Worm (Caenorhabditis elegans) whole organism, L4 larva: Measurements from ENCODE around the gene T03F6.4.

ENCODE experiments used
- F10B5.3 ChIP-seq: sonication (generic microtip); optimal IDR thresholded peaks from 2 replicates; lab custom pipeline; 2016; ENCODE audit warnings: mild to moderate bottlenecking, missing genetic modification characterization, missing compliant biosample characterization
- F26F4.8 ChIP-seq: fragments of 200-800 bp; sonication (Bioruptor generic); conservative IDR thresholded peaks from 2 replicates; pipeline ENCODE4 v1.3.6; 2022; ENCODE audit warnings: missing genetic modification characterization, missing compliant biosample characterization
- F37D6.2 ChIP-seq: sonication (generic microtip); optimal IDR thresholded peaks from 2 replicates; lab custom pipeline; 2016; ENCODE audit warnings: mild to moderate bottlenecking, missing genetic modification characterization, missing compliant biosample characterization
- F49E8.2 ChIP-seq: sonication (generic microtip); optimal IDR thresholded peaks from 2 replicates; lab custom pipeline; 2016; ENCODE audit warnings: missing compliant biosample characterization, mild to moderate bottlenecking, missing genetic modification characterization, borderline replicate concordance
- T20F7.1 ChIP-seq: fragments of 200-800 bp; sonication (Bioruptor generic); optimal IDR thresholded peaks from 2 replicates; lab custom pipeline; 2018; ENCODE audit warnings: mild to moderate bottlenecking, missing genetic modification characterization, missing compliant biosample characterization
- Y5F2A.4 ChIP-seq: fragments of 200-800 bp; sonication (Bioruptor generic); optimal IDR thresholded peaks from 2 replicates; lab custom pipeline; 2018; ENCODE audit warnings: mild to moderate bottlenecking, missing genetic modification characterization, missing compliant biosample characterization
- Y75B8A.6 ChIP-seq: fragments of 200-800 bp; sonication (Bioruptor generic); IDR thresholded peaks from 2 replicates; pipeline ENCODE4 v1.3.6; 2022; ENCODE audit warnings: missing genetic modification reagents, missing genetic modification characterization, missing compliant biosample characterization
- aly-2 ChIP-seq: sonication (generic microtip); optimal IDR thresholded peaks from 2 replicates; lab custom pipeline; 2018; ENCODE audit warnings: missing biosample characterization, missing genetic modification characterization
- arid-1 ChIP-seq: fragments of 200-800 bp; sonication (Bioruptor generic); conservative IDR thresholded peaks from 2 replicates; pipeline ENCODE4 v1.3.6; 2022; ENCODE audit warnings: missing genetic modification reagents, missing genetic modification characterization, missing compliant biosample characterization
- ceh-44 ChIP-seq: fragments of 200-800 bp; sonication (Bioruptor generic); IDR thresholded peaks from 2 replicates; pipeline ENCODE4 v1.3.6; 2022; ENCODE audit warnings: missing genetic modification reagents, missing genetic modification characterization, missing compliant biosample characterization
- ceh-62 ChIP-seq: sonication (generic microtip); optimal IDR thresholded peaks from 2 replicates; lab custom pipeline; 2017; ENCODE audit warnings: missing biosample characterization, missing genetic modification characterization
- ceh-82 ChIP-seq: sonication (generic microtip); optimal IDR thresholded peaks from 2 replicates; lab custom pipeline; 2017; ENCODE audit warnings: missing biosample characterization, missing genetic modification characterization
- cey-2 ChIP-seq: sonication (generic microtip); optimal IDR thresholded peaks from 3 replicates; lab custom pipeline; 2017; ENCODE audit warnings: missing genetic modification characterization, mild to moderate bottlenecking, missing compliant biosample characterization, antibody characterized with exemption, borderline replicate concordance; ENCODE audit not compliant: insufficient read depth
- ctbp-1 ChIP-seq: fragments of 200-800 bp; sonication (Bioruptor generic); IDR thresholded peaks from 2 replicates; pipeline ENCODE4 v1.3.6; 2022; ENCODE audit warnings: missing genetic modification reagents, missing genetic modification characterization, missing compliant biosample characterization
- daf-12 ChIP-seq: fragments of 150-350 bp; optimal IDR thresholded peaks from 2 replicates; lab custom pipeline; 2014; ENCODE audit warnings: missing biosample characterization, missing genetic modification reagents, missing genetic modification characterization
- dmd-6 ChIP-seq: fragments of 200-800 bp; sonication (Bioruptor generic); IDR thresholded peaks from 2 replicates; pipeline ENCODE4 v1.3.6; 2022; ENCODE audit warnings: missing genetic modification reagents, missing genetic modification characterization, missing compliant biosample characterization
- duxl-1 ChIP-seq: sonication (generic microtip); optimal IDR thresholded peaks from 2 replicates; lab custom pipeline; 2016; ENCODE audit warnings: mild to moderate bottlenecking, missing genetic modification characterization, moderate library complexity, missing compliant biosample characterization; ENCODE audit not compliant: poor library complexity
- dve-1 ChIP-seq: sonication (generic microtip); optimal IDR thresholded peaks from 2 replicates; lab custom pipeline; 2017; ENCODE audit warnings: antibody characterized with exemption, mild to moderate bottlenecking, missing genetic modification characterization, missing compliant biosample characterization; ENCODE audit not compliant: insufficient read depth
- egl-27 ChIP-seq: sonication (generic microtip); optimal IDR thresholded peaks from 3 replicates; lab custom pipeline; 2017; ENCODE audit warnings: missing biosample characterization, missing genetic modification reagents, missing genetic modification characterization
- egl-43 ChIP-seq: fragments of 200-800 bp; sonication (Bioruptor generic); IDR thresholded peaks from 2 replicates; pipeline ENCODE4 v1.3.6; 2022; ENCODE audit warnings: missing genetic modification reagents, missing genetic modification characterization, missing compliant biosample characterization
- gei-8 ChIP-seq: fragments of 200-800 bp; sonication (Bioruptor generic); optimal IDR thresholded peaks from 2 replicates; lab custom pipeline; 2018; ENCODE audit warnings: mild to moderate bottlenecking, missing genetic modification characterization, missing compliant biosample characterization
- hlh-30 ChIP-seq: sonication (generic microtip); optimal IDR thresholded peaks from 2 replicates; lab custom pipeline; 2017; ENCODE audit warnings: antibody characterized with exemption, mild to moderate bottlenecking, missing genetic modification characterization, missing compliant biosample characterization; ENCODE audit not compliant: insufficient read depth
- hmg-1.1 ChIP-seq: fragments of 200-800 bp; sonication (Bioruptor generic); IDR thresholded peaks from 2 replicates; pipeline ENCODE4 v1.3.6; 2022; ENCODE audit warnings: missing genetic modification reagents, missing genetic modification characterization, missing compliant biosample characterization
- lin-1 ChIP-seq: fragments of 200-800 bp; sonication (Bioruptor generic); IDR thresholded peaks from 2 replicates; pipeline ENCODE4 v1.3.6; 2022; ENCODE audit warnings: missing genetic modification reagents, missing genetic modification characterization, missing compliant biosample characterization
- lin-15B ChIP-seq: fragments of 150-350 bp; sonication (generic microtip); optimal IDR thresholded peaks from 3 replicates; lab custom pipeline; 2014; ENCODE audit warnings: missing biosample characterization, missing genetic modification characterization
- lir-3 ChIP-seq: sonication (generic microtip); optimal IDR thresholded peaks from 2 replicates; lab custom pipeline; 2016; ENCODE audit warnings: mild to moderate bottlenecking, missing genetic modification characterization, missing compliant biosample characterization
- lsy-2 ChIP-seq, 2 experiments: fragments of 150-350 bp in 1 of 2; sonication (generic microtip) in 1 of 2; optimal IDR thresholded peaks; 2 replicates each; lab custom pipeline; 2014 to 2017; ENCODE audit warnings: missing biosample characterization in 2 of 2, missing genetic modification characterization in 2 of 2
- madf-9 ChIP-seq: fragments of 200-800 bp; sonication (Bioruptor generic); conservative IDR thresholded peaks from 2 replicates; pipeline ENCODE4 v1.3.6; 2022; ENCODE audit warnings: missing genetic modification reagents, missing genetic modification characterization, missing compliant biosample characterization
- mep-1 ChIP-seq: fragments of 150-350 bp; sonication (generic microtip); optimal IDR thresholded peaks from 3 replicates; lab custom pipeline; 2014; ENCODE audit warnings: missing biosample characterization, missing genetic modification characterization
- mes-2 ChIP-seq: sonication (generic microtip); optimal IDR thresholded peaks from 2 replicates; lab custom pipeline; 2016; ENCODE audit warnings: missing genotype, mild to moderate bottlenecking, missing genetic modification characterization, missing compliant biosample characterization; ENCODE audit not compliant: poor library complexity, severe bottlenecking
- nhr-102 ChIP-seq: sonication (generic microtip); optimal IDR thresholded peaks from 2 replicates; lab custom pipeline; 2016; ENCODE audit warnings: mild to moderate bottlenecking, missing genetic modification characterization, moderate library complexity, missing compliant biosample characterization
- nhr-111 ChIP-seq: fragments of 200-800 bp; sonication (Bioruptor generic); optimal IDR thresholded peaks from 2 replicates; lab custom pipeline; 2018; ENCODE audit warnings: mild to moderate bottlenecking, missing genetic modification characterization, missing compliant biosample characterization
- nhr-237 ChIP-seq: sonication (generic microtip); optimal IDR thresholded peaks from 2 replicates; lab custom pipeline; 2017; ENCODE audit warnings: missing biosample characterization, missing genetic modification characterization
- nhr-41 ChIP-seq: fragments of 200-800 bp; sonication (Bioruptor generic); IDR thresholded peaks from 2 replicates; pipeline ENCODE4 v1.3.6; 2022; ENCODE audit warnings: missing genetic modification reagents, missing genetic modification characterization, missing compliant biosample characterization
- php-3 ChIP-seq: fragments of 200-800 bp; sonication (Bioruptor generic); IDR thresholded peaks from 2 replicates; pipeline ENCODE4 v1.3.6; 2022; ENCODE audit warnings: missing genetic modification reagents, missing genetic modification characterization, missing compliant biosample characterization
- rbr-2 ChIP-seq: sonication (generic microtip); optimal IDR thresholded peaks from 2 replicates; lab custom pipeline; 2016; ENCODE audit warnings: missing genotype, missing genetic modification characterization, missing compliant biosample characterization
- snpc-1.2 ChIP-seq: fragments of 200-800 bp; sonication (Bioruptor generic); IDR thresholded peaks from 2 replicates; pipeline ENCODE4 v1.3.6; 2022; ENCODE audit warnings: missing genetic modification reagents, missing genetic modification characterization, missing compliant biosample characterization
- spr-1 ChIP-seq: sonication (generic microtip); optimal IDR thresholded peaks from 2 replicates; lab custom pipeline; 2016; ENCODE audit warnings: mild to moderate bottlenecking, missing genetic modification characterization, missing compliant biosample characterization
- tag-97 ChIP-seq: fragments of 200-800 bp; sonication (Bioruptor generic); IDR thresholded peaks from 2 replicates; pipeline ENCODE4 v1.3.6; 2022; ENCODE audit warnings: missing genetic modification characterization, missing compliant biosample characterization
- tra-1 ChIP-seq: fragments of 200-800 bp; sonication (Bioruptor generic); IDR thresholded peaks from 2 replicates; pipeline ENCODE4 v1.3.6; 2022; ENCODE audit warnings: missing genetic modification reagents, missing genetic modification characterization, missing compliant biosample characterization
- unc-130 ChIP-seq: sonication (generic microtip); optimal IDR thresholded peaks from 2 replicates; lab custom pipeline; 2016; ENCODE audit warnings: missing genetic modification reagents, missing genetic modification characterization, missing compliant biosample characterization
- unc-39 ChIP-seq: sonication (generic microtip); optimal IDR thresholded peaks from 2 replicates; lab custom pipeline; 2017; ENCODE audit warnings: missing biosample characterization, missing genetic modification characterization
- vab-7 ChIP-seq: fragments of 200-800 bp; sonication (Bioruptor generic); IDR thresholded peaks from 2 replicates; pipeline ENCODE4 v1.3.6; 2022; ENCODE audit warnings: missing genetic modification reagents, missing genetic modification characterization, missing compliant biosample characterization
- zfp-2 ChIP-seq: sonication (generic microtip); optimal IDR thresholded peaks from 2 replicates; lab custom pipeline; 2016; ENCODE audit warnings: mild to moderate bottlenecking, missing genetic modification characterization, missing compliant biosample characterization
- zfp-3 ChIP-seq: fragments of 200-800 bp; sonication (Bioruptor generic); conservative IDR thresholded peaks from 2 replicates; pipeline ENCODE4 v1.3.6; 2022; ENCODE audit warnings: missing genetic modification reagents, missing genetic modification characterization, missing compliant biosample characterization
- zip-2 ChIP-seq: fragments of 150-350 bp; optimal IDR thresholded peaks from 2 replicates; lab custom pipeline; 2014; ENCODE audit warnings: missing biosample characterization, missing genetic modification characterization
- ztf-11 ChIP-seq: fragments of 150-350 bp; optimal IDR thresholded peaks from 2 replicates; lab custom pipeline; 2014; ENCODE audit warnings: missing biosample characterization, missing genetic modification characterization
- ztf-7 ChIP-seq: fragments of 150-350 bp; optimal IDR thresholded peaks from 2 replicates; lab custom pipeline; 2014; ENCODE audit warnings: missing biosample characterization, missing genetic modification characterization

T03F6.4 gene

DNA sequence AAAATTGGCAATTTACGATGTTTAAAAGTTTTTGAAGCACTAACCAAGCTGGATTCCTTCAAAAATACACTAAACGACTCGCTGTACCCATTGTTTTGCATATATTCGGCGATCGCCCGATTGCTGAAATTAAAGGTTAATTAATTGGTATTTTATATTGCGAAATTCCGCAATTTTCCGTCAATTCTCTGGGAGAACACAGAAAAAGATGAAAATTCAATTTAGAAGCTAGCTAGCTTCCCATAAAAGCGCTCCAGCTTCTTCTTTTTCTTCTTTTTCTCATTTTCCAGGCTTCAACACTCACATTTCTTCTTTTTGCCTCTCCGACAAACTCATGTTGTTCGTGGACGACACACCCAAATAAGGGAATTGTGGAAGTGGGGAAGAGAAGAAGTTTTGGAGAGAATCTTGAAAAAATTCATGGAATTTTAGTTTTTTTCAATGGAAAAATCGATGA is 9.6 kb upstream of the T03F6.4 start, which contains the start of gene lis-1 (continued):
- TF ChIP-seq duxl-1 (tag; lab: Kevin White, UChicago) (no peak), lin-15B (tag; lab: Kevin White, UChicago) (no peak), unc-130 (no peak)

- TF ChIP-seq Y75B8A.6 (GFP tag; lab: Robert Waterston, UW): no peak
- no peak for TF ChIP-seq ceh-62 (tag; lab: Kevin White, UChicago)
- peak; percentile 70 for TF ChIP-seq hmg-1.1 (GFP tag; lab: Robert Waterston, UW)
- no peak for TF ChIP-seq tag-97
- TF ChIP-seq spr-1 (tag; lab: Kevin White, UChicago): no peak
- TF ChIP-seq ztf-11: no peak
- TF ChIP-seq hlh-30 (tag; lab: Kevin White, UChicago): peak; percentile 75
- peak; percentile 64; the same call in 1 of the 2 replicates for TF ChIP-seq tra-1
- TF ChIP-seq lir-3 (tag; lab: Kevin White, UChicago): no peak
- no peak for TF ChIP-seq Y5F2A.4 (GFP tag; lab: Kevin White, UChicago)
- TF ChIP-seq ztf-7 (tag; lab: Kevin White, UChicago): no peak
- no peak for TF ChIP-seq nhr-102
- TF ChIP-seq egl-27 (tag; lab: Kevin White, UChicago): no peak
- TF ChIP-seq lin-15B (tag; lab: Kevin White, UChicago): no peak
- no peak for TF ChIP-seq zfp-2 (tag; lab: Kevin White, UChicago)
- no peak for TF ChIP-seq cey-2 (tag; lab: Kevin White, UChicago)
- TF ChIP-seq arid-1: no peak
- TF ChIP-seq ceh-44 (GFP tag; lab: Robert Waterston, UW): no peak
- peak in 1 of 2 experiments; percentile 55 for TF ChIP-seq lsy-2 (tag; optimal IDR thresholded peaks at IDR 0.05; lab: Kevin White, UChicago)
- 0 out of 2 replicates have a peak, but pooled peaks have one; percentile 25 for TF ChIP-seq ctbp-1 (GFP tag; lab: Robert Waterston, UW)
- TF ChIP-seq aly-2: no peak
- TF ChIP-seq nhr-237 (tag; lab: Kevin White, UChicago): no peak
- no peak for TF ChIP-seq zfp-3 (GFP tag; lab: Robert Waterston, UW)
- TF ChIP-seq zip-2 (tag; lab: Kevin White, UChicago): no peak
- TF ChIP-seq rbr-2 (tag; lab: Kevin White, UChicago): peak; percentile 65
- no peak; the same call in 1 of the 2 replicates for TF ChIP-seq madf-9 (GFP tag; lab: Robert Waterston, UW)
- no peak for TF ChIP-seq gei-8 (GFP tag; lab: Kevin White, UChicago)
- TF ChIP-seq F37D6.2 (tag; lab: Kevin White, UChicago): no peak
- no peak for TF ChIP-seq F10B5.3
- TF ChIP-seq T20F7.1 (GFP tag; lab: Kevin White, UChicago): no peak
- no peak for TF ChIP-seq ceh-82 (tag; lab: Kevin White, UChicago)
- 0 out of 2 replicates have a peak, but pooled peaks have one; percentile 48 for TF ChIP-seq php-3
- TF ChIP-seq daf-12: no peak
- no peak for TF ChIP-seq nhr-41 (GFP tag; lab: Robert Waterston, UW)
- TF ChIP-seq F49E8.2 (tag; lab: Kevin White, UChicago): no peak
- TF ChIP-seq unc-39 (tag; lab: Kevin White, UChicago): no peak
- TF ChIP-seq mes-2 (tag; lab: Kevin White, UChicago): peak; percentile 50
- peak; percentile 70 for TF ChIP-seq dmd-6
- no peak for TF ChIP-seq lin-1 (GFP tag; lab: Robert Waterston, UW)
- TF ChIP-seq dve-1: peak; percentile 55
- TF ChIP-seq vab-7 (GFP tag; lab: Robert Waterston, UW): no peak
- TF ChIP-seq mep-1 (tag; lab: Kevin White, UChicago): peak; percentile 69
- TF ChIP-seq nhr-111: no peak
- no peak for TF ChIP-seq snpc-1.2
- 0 out of 2 replicates have a peak, but pooled peaks have one; percentile 63 for TF ChIP-seq egl-43 (GFP tag; lab: Robert Waterston, UW)
- TF ChIP-seq F26F4.8 (GFP tag; lab: Robert Waterston, UW): no peak
Measured at ce11 chrIII:13377249-13377648, 8.7 kb upstream of the T03F6.4 start.
